Worm (Caenorhabditis elegans): ENCODE measurements around the gene T05D4.2.

- TF ChIP-seq aly-2 (tag; optimal IDR thresholded peaks at IDR 0.05) (no peak), ztf-4 (tag; optimal IDR thresholded peaks at IDR 0.05) (no peak), ZK546.5 (tag; optimal IDR thresholded peaks at IDR 0.05) (no peak), egl-27 (tag; optimal IDR thresholded peaks at IDR 0.05) (no peak), skn-1 (tag; optimal IDR thresholded peaks at IDR 0.05) (no peak), zag-1 (tag; optimal IDR thresholded peaks at IDR 0.05) (no peak), ama-1 (optimal IDR thresholded peaks at IDR 0.05) (no peak)
These were observed 17.2 kb upstream of the T05D4.2 start for ce11 chrIII:13580076-13580475.

All from whole organism, L3 larva.